Worm (Caenorhabditis elegans) whole organism, L2 larva: ENCODE data around the gene F13D11.3.

Experiments used
- C34F6.9 ChIP-seq: fragments of 150-350 bp; optimal IDR thresholded peaks from 2 replicates; lab custom pipeline; 2014; ENCODE audit warnings: missing biosample characterization, missing genetic modification characterization
- F13H6.1 ChIP-seq: sonication (generic microtip); optimal IDR thresholded peaks from 2 replicates; lab custom pipeline; 2016; ENCODE audit warnings: missing genetic modification characterization, missing compliant biosample characterization
- R02D3.7 ChIP-seq: fragments of 150-350 bp; optimal IDR thresholded peaks from 2 replicates; lab custom pipeline; 2014; ENCODE audit warnings: missing biosample characterization, missing genetic modification characterization
- Y55F3AM.14 ChIP-seq: fragments of 200-800 bp; sonication (Bioruptor generic); optimal IDR thresholded peaks from 2 replicates; lab custom pipeline; 2018; ENCODE audit warnings: mild to moderate bottlenecking, missing genetic modification characterization, missing compliant biosample characterization
- ZK546.5 ChIP-seq: sonication (generic microtip); optimal IDR thresholded peaks from 2 replicates; lab custom pipeline; 2017; ENCODE audit warnings: missing biosample characterization, missing genetic modification characterization
- alr-1 ChIP-seq: fragments of 150-350 bp; optimal IDR thresholded peaks from 2 replicates; lab custom pipeline; 2014; ENCODE audit warnings: missing biosample characterization, missing genetic modification characterization
- aly-2 ChIP-seq: fragments of 150-350 bp; optimal IDR thresholded peaks from 2 replicates; lab custom pipeline; 2014; ENCODE audit warnings: missing biosample characterization, missing genetic modification characterization
- blmp-1 ChIP-seq: sonication (generic microtip); optimal IDR thresholded peaks from 2 replicates; lab custom pipeline; 2017; ENCODE audit warnings: missing genetic modification characterization, mild to moderate bottlenecking, missing compliant biosample characterization, antibody characterized with exemption, moderate library complexity; ENCODE audit not compliant: insufficient read depth
- ceh-16 ChIP-seq: fragments of 150-350 bp; optimal IDR thresholded peaks from 2 replicates; lab custom pipeline; 2014; ENCODE audit warnings: missing biosample characterization, missing genetic modification characterization
- ceh-82 ChIP-seq: fragments of 150-350 bp; optimal IDR thresholded peaks from 2 replicates; lab custom pipeline; 2014; ENCODE audit warnings: missing biosample characterization, missing genetic modification characterization
- crh-2 ChIP-seq: sonication (generic microtip); optimal IDR thresholded peaks from 2 replicates; lab custom pipeline; 2017; ENCODE audit warnings: missing biosample characterization, missing genetic modification characterization
- dmd-4 ChIP-seq: sonication (generic microtip); optimal IDR thresholded peaks from 2 replicates; lab custom pipeline; 2017; ENCODE audit warnings: missing biosample characterization, missing genetic modification characterization
- egl-27 ChIP-seq: sonication (generic microtip); optimal IDR thresholded peaks from 3 replicates; lab custom pipeline; 2017; ENCODE audit warnings: missing biosample characterization, missing genetic modification reagents, missing genetic modification characterization
- elt-1 ChIP-seq: fragments of 150-350 bp; optimal IDR thresholded peaks from 2 replicates; lab custom pipeline; 2014; ENCODE audit warnings: missing biosample characterization, missing genetic modification characterization
- fos-1 ChIP-seq: fragments of 150-350 bp; optimal IDR thresholded peaks from 2 replicates; lab custom pipeline; 2014; ENCODE audit warnings: missing biosample characterization, missing genetic modification characterization
- gmeb-1 ChIP-seq: fragments of 150-350 bp; optimal IDR thresholded peaks from 2 replicates; lab custom pipeline; 2014; ENCODE audit warnings: missing biosample characterization, missing genetic modification characterization
- lin-11 ChIP-seq: fragments of 150-350 bp; sonication (generic microtip); optimal IDR thresholded peaks from 2 replicates; lab custom pipeline; 2014; ENCODE audit warnings: missing biosample characterization, missing genetic modification characterization, inconsistent platforms, mixed read lengths
- lin-13 ChIP-seq: fragments of 150-350 bp; optimal IDR thresholded peaks from 2 replicates; lab custom pipeline; 2014; ENCODE audit warnings: missing biosample characterization, missing genetic modification reagents, missing genetic modification characterization
- lin-39 ChIP-seq: fragments of 150-350 bp; optimal IDR thresholded peaks from 2 replicates; lab custom pipeline; 2014; ENCODE audit warnings: missing biosample characterization, missing genetic modification reagents, missing genetic modification characterization
- lsy-2 ChIP-seq, 2 experiments: fragments of 150-350 bp in 1 of 2; sonication (generic microtip) in 1 of 2; optimal IDR thresholded peaks; 2 replicates each; lab custom pipeline; 2014 to 2017; ENCODE audit warnings: missing biosample characterization in 2 of 2, missing genetic modification characterization in 2 of 2
- mab-5 ChIP-seq: fragments of 150-350 bp; optimal IDR thresholded peaks from 2 replicates; lab custom pipeline; 2014; ENCODE audit warnings: missing biosample characterization, missing genetic modification characterization
- mdl-1 ChIP-seq, 2 experiments: fragments of 150-350 bp in 1 of 2; sonication (generic microtip) in 1 of 2; optimal IDR thresholded peaks; 2 replicates each; lab custom pipeline; 2017; ENCODE audit warnings: missing biosample characterization in 2 of 2, missing genetic modification characterization in 2 of 2
- nhr-10 ChIP-seq: sonication (generic microtip); optimal IDR thresholded peaks from 2 replicates; lab custom pipeline; 2017; ENCODE audit warnings: missing biosample characterization, missing genetic modification characterization
- nhr-11 ChIP-seq: fragments of 150-350 bp; optimal IDR thresholded peaks from 2 replicates; lab custom pipeline; 2014; ENCODE audit warnings: missing biosample characterization, missing genetic modification characterization
- nhr-12 ChIP-seq: fragments of 150-350 bp; optimal IDR thresholded peaks from 2 replicates; lab custom pipeline; 2014; ENCODE audit warnings: missing biosample characterization, missing genetic modification characterization
- nhr-129 ChIP-seq: fragments of 150-350 bp; optimal IDR thresholded peaks from 2 replicates; lab custom pipeline; 2014; ENCODE audit warnings: missing biosample characterization, missing genetic modification characterization
- nhr-21 ChIP-seq: fragments of 150-350 bp; optimal IDR thresholded peaks from 2 replicates; lab custom pipeline; 2014; ENCODE audit warnings: missing biosample characterization, missing genetic modification characterization
- nhr-23 ChIP-seq: fragments of 150-350 bp; optimal IDR thresholded peaks from 2 replicates; lab custom pipeline; 2014; ENCODE audit warnings: missing biosample characterization, missing genetic modification reagents, missing genetic modification characterization
- nhr-237 ChIP-seq: fragments of 150-350 bp; optimal IDR thresholded peaks from 2 replicates; lab custom pipeline; 2014; ENCODE audit warnings: missing biosample characterization, missing genetic modification characterization
- nhr-25 ChIP-seq: fragments of 150-350 bp; sonication (generic microtip); optimal IDR thresholded peaks from 3 replicates; lab custom pipeline; 2014; ENCODE audit warnings: missing biosample characterization, missing genetic modification characterization
- nhr-6 ChIP-seq: fragments of 150-350 bp; optimal IDR thresholded peaks from 2 replicates; lab custom pipeline; 2014; ENCODE audit warnings: missing biosample characterization, missing genetic modification characterization
- nhr-77 ChIP-seq: fragments of 150-350 bp; optimal IDR thresholded peaks from 2 replicates; lab custom pipeline; 2014; ENCODE audit warnings: missing biosample characterization, missing genetic modification characterization
- sem-4 ChIP-seq: fragments of 150-350 bp; optimal IDR thresholded peaks from 2 replicates; lab custom pipeline; 2014; ENCODE audit warnings: missing biosample characterization, missing genetic modification reagents, missing genetic modification characterization
- sma-9 ChIP-seq, 2 experiments: fragments of 150-350 bp in 1 of 2; sonication (generic microtip) in 1 of 2; optimal IDR thresholded peaks; 2 replicates each; lab custom pipeline; 2014 to 2016; ENCODE audit warnings: missing genetic modification characterization in 2 of 2, mild to moderate bottlenecking in 1 of 2, missing biosample characterization in 1 of 2, missing compliant biosample characterization in 1 of 2, missing genetic modification reagents in 1 of 2, moderate library complexity in 1 of 2
- snpc-4 ChIP-seq: fragments of 150-350 bp; optimal IDR thresholded peaks from 2 replicates; lab custom pipeline; 2014; ENCODE audit warnings: missing biosample characterization, missing genetic modification characterization
- unc-39 ChIP-seq: fragments of 150-350 bp; optimal IDR thresholded peaks from 2 replicates; lab custom pipeline; 2014; ENCODE audit warnings: missing biosample characterization, missing genetic modification characterization
- unc-55 ChIP-seq: fragments of 150-350 bp; sonication (generic microtip); optimal IDR thresholded peaks from 3 replicates; lab custom pipeline; 2014; ENCODE audit warnings: missing biosample characterization, missing genetic modification reagents, missing genetic modification characterization
- unc-62 ChIP-seq: fragments of 150-350 bp; optimal IDR thresholded peaks from 2 replicates; lab custom pipeline; 2014; ENCODE audit warnings: missing biosample characterization, missing genetic modification reagents, missing genetic modification characterization
- zag-1 ChIP-seq: fragments of 150-350 bp; optimal IDR thresholded peaks from 2 replicates; lab custom pipeline; 2014; ENCODE audit warnings: missing biosample characterization, missing genetic modification characterization
- ztf-1 ChIP-seq: fragments of 200-800 bp; sonication (Bioruptor generic); conservative IDR thresholded peaks from 2 replicates; pipeline ENCODE4 v1.3.6; 2022; ENCODE audit warnings: missing genetic modification characterization, missing compliant biosample characterization
- ztf-11 ChIP-seq: sonication (generic microtip); optimal IDR thresholded peaks from 2 replicates; lab custom pipeline; 2017; ENCODE audit warnings: missing biosample characterization, missing genetic modification characterization
- ztf-4 ChIP-seq: fragments of 150-350 bp; optimal IDR thresholded peaks from 2 replicates; lab custom pipeline; 2014; ENCODE audit warnings: missing biosample characterization, missing genetic modification characterization

F13D11.3 gene

ce11 chrX:5828085-5828484 lies 22.4 kb upstream of the F13D11.3 start (continued):
- TF ChIP-seq lin-39, result no peak
- peak; percentile 65 for TF ChIP-seq nhr-21
- TF ChIP-seq Y55F3AM.14 (GFP tag; lab: Kevin White, UChicago), result no peak
- no peak for TF ChIP-seq ZK546.5 (tag; lab: Kevin White, UChicago)
- TF ChIP-seq unc-62 (GFP tag; lab: Kevin White, UChicago), result no peak
- TF ChIP-seq unc-55 (GFP tag; lab: Kevin White, UChicago), result no peak
- TF ChIP-seq nhr-129, result no peak
- TF ChIP-seq lin-13 (GFP tag; lab: Kevin White, UChicago), result peak; percentile 13
- TF ChIP-seq mdl-1 (tag; optimal IDR thresholded peaks at IDR 0.05; lab: Kevin White, UChicago), result peak in 1 of 2 experiments; percentile 7
- TF ChIP-seq egl-27 (tag; lab: Kevin White, UChicago), result peak; percentile 50
- TF ChIP-seq ztf-4, result no peak
- TF ChIP-seq nhr-6, result peak; percentile 43
- no peak for TF ChIP-seq zag-1 (tag; lab: Kevin White, UChicago)
- TF ChIP-seq dmd-4, result no peak
- TF ChIP-seq sma-9 (GFP tag; optimal IDR thresholded peaks at IDR 0.05; lab: Kevin White, UChicago), result peak; percentile 70
- TF ChIP-seq sma-9 (tag; optimal IDR thresholded peaks at IDR 0.05; lab: Kevin White, UChicago), result no peak
- TF ChIP-seq nhr-23 (tag; lab: Kevin White, UChicago), result no peak
- TF ChIP-seq sem-4, result no peak
- peak; percentile 81 for TF ChIP-seq blmp-1 (tag; lab: Kevin White, UChicago)
- no peak for TF ChIP-seq nhr-237 (tag; lab: Kevin White, UChicago)
- no peak for TF ChIP-seq R02D3.7 (tag; lab: Kevin White, UChicago)
- no peak for TF ChIP-seq mab-5 (tag; lab: Kevin White, UChicago)
- no peak for TF ChIP-seq unc-39 (tag; lab: Kevin White, UChicago)

ce11 chrX:5826976-5827375 lies 21.3 kb upstream of the F13D11.3 start:
- no peak for TF ChIP-seq unc-62 (GFP tag; lab: Kevin White, UChicago)
- no peak for TF ChIP-seq C34F6.9 (tag; lab: Kevin White, UChicago)
- TF ChIP-seq nhr-11 (tag; lab: Kevin White, UChicago), result no peak
- TF ChIP-seq ZK546.5 (tag; lab: Kevin White, UChicago), result no peak
- no peak for TF ChIP-seq nhr-23 (tag; lab: Kevin White, UChicago)
- TF ChIP-seq egl-27 (tag; lab: Kevin White, UChicago), result no peak
- TF ChIP-seq sma-9 (GFP tag; optimal IDR thresholded peaks at IDR 0.05; lab: Kevin White, UChicago), result no peak
- no peak for TF ChIP-seq sma-9 (tag; optimal IDR thresholded peaks at IDR 0.05; lab: Kevin White, UChicago)
- no peak for TF ChIP-seq aly-2
- TF ChIP-seq unc-39 (tag; lab: Kevin White, UChicago), result no peak
- no peak for TF ChIP-seq nhr-10
- TF ChIP-seq nhr-21, result no peak
- TF ChIP-seq R02D3.7 (tag; lab: Kevin White, UChicago), result no peak
- no peak for TF ChIP-seq gmeb-1
- TF ChIP-seq, all 48 proteins: peak for 0

ce11 chrX:5821842-5822241 lies 16.1 kb upstream of the F13D11.3 start, which contains the start of gene hbl-1:
hbl-1 (plus strand) TSS chrX:5822142.
- TF ChIP-seq unc-55 (GFP tag; lab: Kevin White, UChicago) (no peak), unc-39 (tag; lab: Kevin White, UChicago) (no peak), unc-62 (GFP tag; lab: Kevin White, UChicago) (no peak), lin-39 (no peak), ZK546.5 (tag; lab: Kevin White, UChicago) (no peak), ceh-82 (no peak), nhr-237 (tag; lab: Kevin White, UChicago) (no peak), nhr-10 (no peak), sem-4 (no peak), nhr-77 (tag; lab: Kevin White, UChicago) (no peak), gmeb-1 (no peak), ztf-4 (no peak), nhr-6 (no peak), dmd-4 (no peak), snpc-4 (no peak), elt-1 (tag; lab: Kevin White, UChicago) (no peak), nhr-23 (tag; lab: Kevin White, UChicago) (no peak), mdl-1 (tag; optimal IDR thresholded peaks at IDR 0.05; lab: Kevin White, UChicago) (no peak), nhr-21 (no peak), zag-1 (tag; lab: Kevin White, UChicago) (no peak)

ce11 chrX:5820880-5821279 lies 15.2 kb upstream of the F13D11.3 start:
- peak; percentile 20 for TF ChIP-seq sma-9 (GFP tag; optimal IDR thresholded peaks at IDR 0.05; lab: Kevin White, UChicago)
- TF ChIP-seq sma-9 (tag; optimal IDR thresholded peaks at IDR 0.05; lab: Kevin White, UChicago), result no peak
- TF ChIP-seq ztf-11 (tag; lab: Kevin White, UChicago), result no peak
- TF ChIP-seq ztf-1 (GFP tag; lab: Robert Waterston, UW), result no peak
- TF ChIP-seq F13H6.1, result peak; percentile 1
- TF ChIP-seq nhr-23 (tag; lab: Kevin White, UChicago), result no peak
- no peak for TF ChIP-seq crh-2 (tag; lab: Kevin White, UChicago)
- no peak for TF ChIP-seq nhr-237 (tag; lab: Kevin White, UChicago)
- no peak for TF ChIP-seq nhr-77 (tag; lab: Kevin White, UChicago)
- peak in 1 of 2 experiments; percentile 23 for TF ChIP-seq mdl-1 (tag; optimal IDR thresholded peaks at IDR 0.05; lab: Kevin White, UChicago)
- no peak for TF ChIP-seq unc-55 (GFP tag; lab: Kevin White, UChicago)
- TF ChIP-seq Y55F3AM.14 (GFP tag; lab: Kevin White, UChicago), result no peak
- TF ChIP-seq nhr-6, result no peak
- TF ChIP-seq nhr-25, result peak; percentile 50
- peak; percentile 30 for TF ChIP-seq nhr-21
- no peak for TF ChIP-seq ceh-82
- peak; percentile 59 for TF ChIP-seq ceh-16
- TF ChIP-seq nhr-10, result no peak
- TF ChIP-seq dmd-4, result no peak
- no peak for TF ChIP-seq lin-11 (tag; lab: Kevin White, UChicago)
- TF ChIP-seq alr-1, result no peak
- TF ChIP-seq C34F6.9 (tag; lab: Kevin White, UChicago), result no peak
- TF ChIP-seq mab-5 (tag; lab: Kevin White, UChicago), result no peak
- peak; percentile 21 for TF ChIP-seq blmp-1 (tag; lab: Kevin White, UChicago)
- no peak for TF ChIP-seq lsy-2 (tag; optimal IDR thresholded peaks at IDR 0.05; lab: Kevin White, UChicago)
- TF ChIP-seq nhr-12 (tag; lab: Kevin White, UChicago), result no peak
- TF ChIP-seq fos-1 (tag; lab: Kevin White, UChicago), result no peak
- TF ChIP-seq egl-27 (tag; lab: Kevin White, UChicago), result no peak
